Fruit fly (Drosophila melanogaster) whole organism, wandering third instar larva: ENCODE results near the gene mRpL47.

Experiments used
- Abd-B ChIP-seq: fragments of >200 bp; optimal IDR thresholded peaks from 2 replicates; lab custom pipeline; 2017; ENCODE audit warnings: missing biosample characterization, missing genetic modification characterization
- Dfd ChIP-seq: fragments of >200 bp; optimal IDR thresholded peaks from 2 replicates; lab custom pipeline; 2017; ENCODE audit warnings: missing biosample characterization, missing genetic modification characterization
- Myc ChIP-seq: fragments of >200 bp; optimal IDR thresholded peaks from 2 replicates; lab custom pipeline; 2017
- Vsx2 ChIP-seq: fragments of 200-300, 225-300 bp; sonication (Bioruptor generic); optimal IDR thresholded peaks from 2 replicates; lab custom pipeline; 2018; ENCODE audit warnings: missing biosample characterization, missing genetic modification characterization; ENCODE audit not compliant: partially characterized antibody
- ey ChIP-seq: fragments of 200-800 bp; sonication (Bioruptor generic); optimal IDR thresholded peaks from 2 replicates; lab custom pipeline; 2016; ENCODE audit warnings: missing biosample characterization, missing genetic modification characterization
- usp ChIP-seq: fragments of >200 bp; optimal IDR thresholded peaks from 2 replicates; lab custom pipeline; 2017; ENCODE audit warnings: missing biosample characterization, missing genetic modification characterization

- TF ChIP-seq Abd-B (GFP tag; lab: Kevin White, UChicago) (no peak), usp (no peak), Dfd (GFP tag; lab: Kevin White, UChicago) (no peak), ey (GFP tag; lab: Kevin White, UChicago) (no peak), Vsx2 (GFP tag; lab: Kevin White, UChicago) (no peak), Myc (lab: Kevin White, UChicago) (peak; percentile 79)
Observed at dm6 chr3R:9510070-9510518, 5.6 kb downstream of the mRpL47 start, which contains the start of gene rump.
